Fruit fly (Drosophila melanogaster) whole organism, embryonic: ENCODE data around the gene MP1.

ENCODE experiments used
- Adf1 ChIP-seq: fragments of 200-800 bp; sonication (Bioruptor generic); IDR thresholded peaks from 2 replicates; pipeline ENCODE4 v1.3.6; 2022; ENCODE audit warnings: missing biosample characterization, missing genetic modification characterization
- CG10979 ChIP-seq: fragments of 200-800 bp; sonication (Bioruptor generic); optimal IDR thresholded peaks from 2 replicates; lab custom pipeline; 2018; ENCODE audit warnings: missing biosample characterization, mild to moderate bottlenecking, missing genetic modification characterization, moderate library complexity
- CG11695 ChIP-seq: fragments of 200-800 bp; sonication (Bioruptor generic); IDR thresholded peaks from 3 replicates; pipeline ENCODE4 v1.3.6; 2022; ENCODE audit warnings: missing biosample characterization, missing genetic modification characterization
- CG14860 ChIP-seq: fragments of 200-800 bp; sonication (Bioruptor generic); IDR thresholded peaks from 3 replicates; pipeline ENCODE4 v1.3.6; 2022; ENCODE audit warnings: missing biosample characterization, missing genetic modification characterization; ENCODE audit not compliant: partially characterized antibody
- CG15514 ChIP-seq: fragments of 200-800 bp; sonication (Bioruptor generic); optimal IDR thresholded peaks from 3 replicates; lab custom pipeline; 2017; ENCODE audit warnings: missing biosample characterization, missing genetic modification characterization, mild to moderate bottlenecking, moderate library complexity, missing genetic modification reagents
- CG16813 ChIP-seq: fragments of 200-800 bp; sonication (Bioruptor generic); IDR thresholded peaks from 3 replicates; pipeline ENCODE4 v1.3.6; 2022; ENCODE audit warnings: missing biosample characterization, missing genetic modification characterization; ENCODE audit not compliant: partially characterized antibody
- CG17802 ChIP-seq: fragments of 200-800 bp; sonication (Bioruptor generic); optimal IDR thresholded peaks from 2 replicates; lab custom pipeline; 2018; ENCODE audit warnings: missing biosample characterization, mild to moderate bottlenecking, missing genetic modification characterization, moderate library complexity
- CG18764 ChIP-seq: fragments of 200-800 bp; sonication (Bioruptor generic); optimal IDR thresholded peaks from 3 replicates; lab custom pipeline; 2016; ENCODE audit warnings: missing biosample characterization, missing genetic modification characterization
- CG2712 ChIP-seq: fragments of 200-800 bp; optimal IDR thresholded peaks from 3 replicates; lab custom pipeline; 2019; ENCODE audit warnings: missing biosample characterization, mild to moderate bottlenecking, missing genetic modification characterization, moderate library complexity
- CG2875 ChIP-seq: fragments of 200-800 bp; sonication (Bioruptor generic); optimal IDR thresholded peaks from 2 replicates; lab custom pipeline; 2017; ENCODE audit warnings: missing biosample characterization, mild to moderate bottlenecking, missing genetic modification characterization, missing genetic modification reagents
- CG3065 ChIP-seq: fragments of 200-800 bp; sonication (Bioruptor generic); optimal IDR thresholded peaks from 2 replicates; lab custom pipeline; 2016; ENCODE audit warnings: missing biosample characterization, missing genetic modification characterization
- CG32532 ChIP-seq: fragments of 200-800 bp; sonication (Bioruptor generic); IDR thresholded peaks from 2 replicates; pipeline ENCODE4 v1.3.6; 2022; ENCODE audit warnings: missing biosample characterization, missing genetic modification characterization
- CG6854 ChIP-seq: fragments of 200-800 bp; sonication (Bioruptor generic); optimal IDR thresholded peaks from 3 replicates; lab custom pipeline; 2017; ENCODE audit warnings: missing biosample characterization, mild to moderate bottlenecking, missing genetic modification characterization
- CG8359 ChIP-seq: fragments of 200-800 bp; sonication (Bioruptor generic); optimal IDR thresholded peaks from 2 replicates; lab custom pipeline; 2017; ENCODE audit warnings: missing biosample characterization, mild to moderate bottlenecking, missing genetic modification characterization, borderline replicate concordance
- Doc2 ChIP-seq: fragments of 200-800 bp; sonication (Bioruptor generic); IDR thresholded peaks from 2 replicates; pipeline ENCODE4 v1.3.6; 2022; ENCODE audit warnings: missing biosample characterization, missing genetic modification characterization
- Fer3 ChIP-seq: fragments of 200-800 bp; sonication (Bioruptor generic); optimal IDR thresholded peaks from 2 replicates; lab custom pipeline; 2018; ENCODE audit warnings: missing biosample characterization, mild to moderate bottlenecking, missing genetic modification characterization, moderate library complexity
- H2.0 ChIP-seq: fragments of 200-800 bp; sonication (Bioruptor generic); IDR thresholded peaks from 2 replicates; pipeline ENCODE4 v1.3.6; 2022; ENCODE audit warnings: missing biosample characterization, missing genetic modification characterization
- Hmx ChIP-seq: fragments of 200-800 bp; sonication (Bioruptor generic); optimal IDR thresholded peaks from 2 replicates; lab custom pipeline; 2016; ENCODE audit warnings: missing biosample characterization, missing genetic modification characterization
- Hr51 ChIP-seq, 2 experiments: fragments of 200-800 bp; sonication (Bioruptor generic); optimal IDR thresholded peaks; 2 replicates in 1 of 2; 3 replicates in 1 of 2; lab custom pipeline; 2016 to 2018; ENCODE audit warnings: missing biosample characterization in 2 of 2, missing genetic modification characterization in 2 of 2, mild to moderate bottlenecking in 1 of 2, moderate library complexity in 1 of 2
- MBD-R2 ChIP-seq: fragments of 200-800 bp; sonication (Bioruptor generic); IDR thresholded peaks from 2 replicates; pipeline ENCODE4 v1.3.6; 2022; ENCODE audit warnings: missing biosample characterization, missing genetic modification characterization
- Mad ChIP-seq: fragments of 200-800 bp; sonication (Bioruptor generic); optimal IDR thresholded peaks from 2 replicates; lab custom pipeline; 2016; ENCODE audit warnings: missing biosample characterization, missing genetic modification characterization
- Max ChIP-seq: fragments of 200-800 bp; sonication (Bioruptor generic); optimal IDR thresholded peaks from 2 replicates; lab custom pipeline; 2016; ENCODE audit warnings: missing biosample characterization, mild to moderate bottlenecking, missing genetic modification characterization
- Sry-δ ChIP-seq: fragments of 200-800 bp; sonication (Bioruptor generic); optimal IDR thresholded peaks from 2 replicates; lab custom pipeline; 2016; ENCODE audit warnings: missing biosample characterization, missing genetic modification characterization
- Xbp1 ChIP-seq: fragments of 200-800 bp; sonication (Bioruptor generic); optimal IDR thresholded peaks from 3 replicates; lab custom pipeline; 2016; ENCODE audit warnings: missing biosample characterization, mild to moderate bottlenecking, missing genetic modification characterization
- bowl ChIP-seq: fragments of 200-800 bp; sonication (Bioruptor generic); IDR thresholded peaks from 2 replicates; pipeline ENCODE4 v1.3.6; 2022; ENCODE audit warnings: missing biosample characterization, missing genetic modification characterization
- disco-r ChIP-seq: fragments of 200-800 bp; sonication (Bioruptor generic); optimal IDR thresholded peaks from 2 replicates; lab custom pipeline; 2016; ENCODE audit warnings: missing biosample characterization, missing genetic modification characterization
- ftz-f1 ChIP-seq: fragments of 200-800 bp; sonication (Bioruptor generic); optimal IDR thresholded peaks from 2 replicates; lab custom pipeline; 2016; ENCODE audit warnings: missing biosample characterization, missing genetic modification characterization
- her ChIP-seq: fragments of 200-800 bp; sonication (Bioruptor generic); optimal IDR thresholded peaks from 2 replicates; lab custom pipeline; 2016; ENCODE audit warnings: missing biosample characterization, missing genetic modification characterization
- nerfin-2 ChIP-seq: fragments of 200-800 bp; sonication (Bioruptor generic); IDR thresholded peaks from 2 replicates; pipeline ENCODE4 v1.3.6; 2022; ENCODE audit warnings: missing biosample characterization, missing genetic modification characterization; ENCODE audit not compliant: partially characterized antibody
- oc ChIP-seq: fragments of 200-800 bp; sonication (Bioruptor generic); optimal IDR thresholded peaks from 2 replicates; lab custom pipeline; 2018; ENCODE audit warnings: missing biosample characterization, mild to moderate bottlenecking, missing genetic modification characterization, moderate library complexity
- onecut ChIP-seq: fragments of 200-800 bp; sonication (Bioruptor generic); IDR thresholded peaks from 2 replicates; pipeline ENCODE4 v1.3.6; 2022; ENCODE audit warnings: missing biosample characterization, missing genetic modification characterization
- org-1 ChIP-seq: fragments of 200-800 bp; sonication (Bioruptor generic); optimal IDR thresholded peaks from 2 replicates; lab custom pipeline; 2017; ENCODE audit warnings: missing biosample characterization, missing genetic modification characterization
- otp ChIP-seq: fragments of 200-800 bp; sonication (Bioruptor generic); IDR thresholded peaks from 3 replicates; pipeline ENCODE4, ENCODE4 v1.3.6; 2022; ENCODE audit warnings: missing biosample characterization, missing genetic modification characterization
- pum ChIP-seq: fragments of 200-800 bp; sonication (Bioruptor generic); optimal IDR thresholded peaks from 2 replicates; lab custom pipeline; 2016; ENCODE audit warnings: missing biosample characterization, missing genetic modification characterization
- run ChIP-seq: fragments of 200-800 bp; sonication (Bioruptor generic); optimal IDR thresholded peaks from 3 replicates; lab custom pipeline; 2018; ENCODE audit warnings: missing biosample characterization, mild to moderate bottlenecking, missing genetic modification characterization
- sc ChIP-seq, 3 experiments: fragments of >200 bp in 2 of 3; fragments of 200-800 bp in 1 of 3; sonication (Bioruptor generic) in 1 of 3; optimal IDR thresholded peaks; 2 replicates in 2 of 3; 3 replicates in 1 of 3; lab custom pipeline; 2017; ENCODE audit warnings: mild to moderate bottlenecking in 1 of 3, missing biosample characterization in 1 of 3, missing genetic modification characterization in 1 of 3, missing genetic modification reagents in 1 of 3
- scrt ChIP-seq: fragments of 200-800 bp; sonication (Bioruptor generic); optimal IDR thresholded peaks from 2 replicates; lab custom pipeline; 2018; ENCODE audit warnings: missing biosample characterization, mild to moderate bottlenecking, missing genetic modification characterization, moderate library complexity
- slbo ChIP-seq: fragments of 200-800 bp; sonication (Bioruptor generic); IDR thresholded peaks from 2 replicates; pipeline ENCODE4 v1.3.6; 2022; ENCODE audit warnings: missing biosample characterization, missing genetic modification characterization
- vfl ChIP-seq: fragments of 200-800 bp; sonication (Bioruptor generic); optimal IDR thresholded peaks from 2 replicates; lab custom pipeline; 2016; ENCODE audit warnings: missing biosample characterization, missing genetic modification characterization
- wek ChIP-seq: fragments of 200-800 bp; sonication (Bioruptor generic); optimal IDR thresholded peaks from 3 replicates; lab custom pipeline; 2018; ENCODE audit warnings: missing biosample characterization, mild to moderate bottlenecking, missing genetic modification characterization, moderate library complexity
- zen ChIP-seq: fragments of 200-800 bp; sonication (Bioruptor generic); optimal IDR thresholded peaks from 3 replicates; lab custom pipeline; 2018; ENCODE audit warnings: missing biosample characterization, mild to moderate bottlenecking, missing genetic modification characterization, moderate library complexity
- zf30C ChIP-seq: fragments of 200-800 bp; sonication (Bioruptor generic); optimal IDR thresholded peaks from 3 replicates; lab custom pipeline; 2018; ENCODE audit warnings: missing biosample characterization, mild to moderate bottlenecking, missing genetic modification characterization

The MP1 gene

DNA sequence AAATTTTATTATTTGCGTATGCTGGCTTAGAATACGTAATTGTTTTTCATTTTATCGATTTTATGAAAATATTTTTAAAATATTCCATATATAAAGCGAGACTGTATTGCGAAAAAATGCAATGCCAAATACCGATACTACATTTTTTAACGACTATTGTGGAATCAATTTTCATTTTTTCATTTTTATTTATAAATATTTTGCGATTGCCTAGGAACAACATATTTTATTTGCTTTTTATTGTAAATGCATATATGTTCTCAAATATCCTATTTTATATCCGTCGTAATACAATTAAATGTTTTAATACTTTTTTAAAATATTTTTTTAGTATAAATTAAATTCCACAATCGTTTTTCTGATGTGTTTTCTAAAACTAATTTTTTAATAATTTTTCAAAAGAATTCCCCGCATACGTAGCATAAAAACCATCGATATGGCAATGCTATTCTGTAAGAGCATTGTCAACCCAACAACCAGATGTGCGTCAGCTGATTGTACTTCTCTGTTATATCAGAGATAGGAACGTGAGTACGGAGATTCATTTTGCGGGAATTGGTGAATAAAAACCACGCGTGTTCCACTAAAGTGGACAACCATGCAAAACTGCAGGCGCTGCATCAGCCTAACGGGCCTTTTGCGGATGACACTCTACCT is 3.5 kb downstream of the MP1 start, which contains the start of gene Suv3 (continued):
- TF ChIP-seq CG8359 (GFP tag; lab: Kevin White, UChicago) (no peak), org-1 (GFP tag; lab: Kevin White, UChicago) (no peak), CG32532 (GFP tag; lab: Robert Waterston, UW) (peak; percentile 28; the same call in 1 of the 2 replicates), sc (optimal IDR thresholded peaks at IDR 0.05; lab: Kevin White, UChicago) (no peak), sc (GFP tag; optimal IDR thresholded peaks at IDR 0.05; lab: Kevin White, UChicago) (no peak), Adf1 (GFP tag; lab: Robert Waterston, UW) (no peak), Hmx (GFP tag; lab: Kevin White, UChicago) (no peak), CG2712 (tag; lab: Kevin White, UChicago) (peak; percentile 60), CG2875 (GFP tag; lab: Kevin White, UChicago) (no peak), oc (tag; lab: Kevin White, UChicago) (no peak)
- TF ChIP-seq, all 482 proteins: peak for 124

DNA sequence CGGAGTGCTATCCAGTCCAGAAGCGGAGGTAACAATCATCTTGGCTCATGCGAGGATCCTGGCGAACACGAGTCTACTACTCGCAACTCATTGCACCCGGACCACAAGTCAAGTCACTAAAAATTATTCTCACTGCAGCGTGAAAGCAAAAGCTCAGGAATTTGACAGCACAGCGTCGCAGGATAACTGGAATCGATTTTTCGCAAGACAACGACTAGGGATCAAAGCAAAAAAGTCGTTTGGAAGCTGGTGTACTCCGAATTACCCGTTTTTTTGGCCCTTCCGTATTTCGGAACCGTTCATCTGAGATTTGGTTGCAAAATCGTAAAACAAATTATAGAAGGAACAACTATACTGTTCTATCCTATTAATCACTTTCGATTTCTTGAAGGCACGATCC is 10.9 kb downstream of the MP1 start:
- TF ChIP-seq MBD-R2 (GFP tag; lab: Robert Waterston, UW) (peak; percentile 30; the same call in 1 of the 2 replicates), onecut (GFP tag; lab: Robert Waterston, UW) (peak; percentile 96), run (tag; lab: Kevin White, UChicago) (no peak)

- no peak for TF ChIP-seq Xbp1 (GFP tag; lab: Kevin White, UChicago)
- TF ChIP-seq zf30C (GFP tag; lab: Kevin White, UChicago) = no peak
- TF ChIP-seq Hr51 (GFP tag; optimal IDR thresholded peaks at IDR 0.05; lab: Kevin White, UChicago) = no peak
- TF ChIP-seq scrt (GFP tag; lab: Kevin White, UChicago) = peak; percentile 95
These were observed 11.3 kb downstream of the MP1 start, which contains the start of gene Syt14 for dm6 chr3R:4318999-4319398. Gene Syt14 (minus strand): TSS chr3R:4319069.

- TF ChIP-seq CG10979 (tag; lab: Kevin White, UChicago) (peak; percentile 28), zen (peak; percentile 42), CG11695 (GFP tag; lab: Robert Waterston, UW) (peak; percentile 91), H2.0 (GFP tag; lab: Robert Waterston, UW) (peak; percentile 12; the same call in 1 of the 2 replicates), vfl (GFP tag; lab: Kevin White, UChicago) (peak; percentile 25), CG6854 (GFP tag; lab: Kevin White, UChicago) (peak; percentile 20), her (GFP tag; lab: Kevin White, UChicago) (peak; percentile 63), ftz-f1 (GFP tag; lab: Kevin White, UChicago) (peak; percentile 72), nerfin-2 (GFP tag; lab: Robert Waterston, UW) (peak; percentile 95), slbo (GFP tag; lab: Robert Waterston, UW) (peak; percentile 50; the same call in 1 of the 2 replicates), Sry-δ (GFP tag; lab: Kevin White, UChicago) (peak; percentile 94), CG18764 (GFP tag; lab: Kevin White, UChicago) (peak; percentile 3), bowl (no peak), CG3065 (GFP tag; lab: Kevin White, UChicago) (no peak), Doc2 (GFP tag; lab: Robert Waterston, UW) (no peak), Mad (GFP tag; lab: Kevin White, UChicago) (peak; percentile 24), pum (GFP tag; lab: Kevin White, UChicago) (peak; percentile 4), otp (GFP tag; lab: Robert Waterston, UW) (0 out of 3 replicates have a peak, but pooled peaks have one; percentile 56), Xbp1 (GFP tag; lab: Kevin White, UChicago) (peak; percentile 16), CG14860 (GFP tag; lab: Robert Waterston, UW) (peak; percentile 94), Max (peak; percentile 18), CG15514 (GFP tag; lab: Kevin White, UChicago) (peak; percentile 84), CG16813 (GFP tag; lab: Robert Waterston, UW) (peak; percentile 89), wek (GFP tag; lab: Kevin White, UChicago) (peak; percentile 41), Fer3 (peak; percentile 7), CG17802 (tag; lab: Kevin White, UChicago) (peak; percentile 19), disco-r (no peak)
These were observed 11.9 kb downstream of the MP1 start, which contains the start of gene CG9795 for dm6 chr3R:4319507-4320138. Gene CG9795 (plus strand): TSS chr3R:4319683.
